Fruit fly (Drosophila melanogaster): ENCODE measurements around the gene CG17660.
A peak's percentile ranks its signal among the peaks of the same experiment; 100 is the strongest.

CG17660 gene

DNA sequence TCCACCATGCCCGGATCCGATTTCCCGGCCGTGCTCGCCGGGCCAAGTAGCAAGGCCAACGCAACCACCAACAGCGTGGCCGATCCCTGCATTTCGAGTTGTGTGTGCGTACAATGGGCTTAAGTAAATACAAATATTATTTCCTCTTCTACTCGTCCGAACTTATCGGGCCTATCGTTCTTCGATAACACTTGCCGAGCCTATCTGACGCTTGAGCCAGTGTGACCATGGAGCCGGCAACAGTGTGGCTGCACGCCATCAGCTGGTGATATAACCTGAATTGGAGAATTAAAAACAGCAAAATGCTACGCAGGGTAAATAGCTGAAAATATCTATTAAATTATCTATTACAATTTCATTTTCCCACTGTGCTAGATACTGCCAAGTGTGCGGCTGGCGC lies at the start of gene CG17660, which contains the start of gene mRpL48:
Gene CG17660, minus strand, starts transcription at position 198 of the 400 bp plus-strand sequence.
Gene mRpL48, plus strand, starts transcription at position 239 of the 400 bp plus-strand sequence.
- no peak for TF ChIP-seq noc (tag; optimal IDR thresholded peaks at IDR 0.05)

DNA sequence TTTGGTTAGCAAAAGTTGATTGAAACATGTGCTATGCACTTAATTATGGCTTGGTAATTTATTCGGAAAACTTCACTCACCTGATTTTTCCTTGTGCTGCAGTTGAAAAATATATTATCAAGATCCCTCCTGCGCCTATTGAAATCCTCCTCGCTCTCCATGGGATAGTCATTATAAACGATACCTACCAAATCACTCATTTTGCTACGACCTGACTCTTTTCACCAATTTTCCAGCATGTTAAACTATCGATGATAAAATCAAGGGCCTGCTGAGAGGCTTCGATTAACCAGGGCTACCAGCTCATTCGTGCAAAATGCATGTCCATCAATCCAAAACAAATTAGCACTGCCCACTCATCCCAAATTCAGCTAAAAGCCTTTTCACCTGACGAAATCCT lies 48.6 kb upstream of the CG17660 start, which contains the start of gene CG17650:
Gene CG17650, minus strand, starts transcription at position 241 of the 400 bp plus-strand sequence.
- no peak for TF ChIP-seq noc (tag; optimal IDR thresholded peaks at IDR 0.05)

DNA sequence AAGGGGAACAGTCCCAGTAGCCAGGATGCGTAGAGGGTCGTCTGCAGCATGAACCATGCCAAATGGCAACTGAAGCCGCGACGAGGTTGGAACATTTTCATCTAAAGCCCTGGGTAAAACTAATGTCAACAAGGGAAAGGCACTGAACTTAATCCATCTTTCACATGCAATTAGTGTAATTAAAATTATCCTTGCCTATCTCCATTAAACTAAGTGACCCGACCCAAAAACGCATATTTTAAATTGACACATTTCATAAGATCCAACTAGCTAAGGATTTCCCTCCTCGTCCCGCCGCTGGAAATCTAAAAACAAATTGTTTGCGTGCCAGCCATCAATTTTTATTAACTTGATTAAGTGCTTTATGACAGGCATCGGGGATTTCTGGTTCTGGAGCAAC lies 46.1 kb upstream of the CG17660 start, which contains the start of gene Gr22f:
Gene Gr22f, minus strand, starts transcription at position 101 of the 400 bp plus-strand sequence.
- no peak for TF ChIP-seq noc (tag; optimal IDR thresholded peaks at IDR 0.05)

DNA sequence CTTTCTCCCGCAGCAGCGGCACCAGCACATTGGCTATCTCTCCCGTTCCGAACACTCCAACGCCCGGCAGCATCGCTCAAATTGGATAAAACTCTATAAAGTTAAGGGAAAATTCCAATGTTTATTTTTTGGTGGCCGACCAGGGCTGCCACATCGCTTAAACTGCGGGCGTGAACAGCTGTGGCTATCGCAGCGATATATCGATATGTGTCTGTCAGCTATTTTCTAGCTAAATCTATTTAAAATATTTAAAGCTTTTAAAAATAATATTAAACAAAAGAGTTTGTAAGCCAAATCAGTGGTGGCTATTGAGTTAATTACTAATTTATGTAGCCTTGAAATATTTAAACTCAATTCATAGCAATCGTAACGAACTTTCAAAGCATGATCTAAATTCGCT lies 41.7 kb upstream of the CG17660 start, which contains the start of the genes CG17712 and CG17648:
Gene CG17712, minus strand, starts transcription at position 170 of the 400 bp plus-strand sequence.
Gene CG17648, plus strand, starts transcription at position 356 of the 400 bp plus-strand sequence.
- TF ChIP-seq noc (tag; optimal IDR thresholded peaks at IDR 0.05) = no peak

DNA sequence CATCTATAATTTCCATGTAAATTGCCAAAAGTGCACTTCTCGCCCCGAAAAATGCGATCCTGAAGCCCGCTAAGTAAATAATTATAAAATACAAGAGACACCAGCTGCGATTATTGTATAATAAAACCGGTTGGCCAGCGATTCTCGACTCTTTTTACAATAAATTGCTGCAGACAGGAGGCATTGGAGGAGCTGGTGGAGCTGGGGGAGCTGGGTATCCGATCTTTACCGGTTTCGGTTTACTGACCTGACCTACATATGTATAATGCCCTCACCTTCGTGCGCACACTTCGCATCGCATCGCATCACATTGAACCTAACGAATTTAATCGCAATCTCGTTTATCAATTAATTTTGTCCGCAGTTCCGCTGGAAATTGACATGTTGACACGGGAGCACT lies 38.2 kb upstream of the CG17660 start:
- TF ChIP-seq noc (tag; optimal IDR thresholded peaks at IDR 0.05) = no peak

DNA sequence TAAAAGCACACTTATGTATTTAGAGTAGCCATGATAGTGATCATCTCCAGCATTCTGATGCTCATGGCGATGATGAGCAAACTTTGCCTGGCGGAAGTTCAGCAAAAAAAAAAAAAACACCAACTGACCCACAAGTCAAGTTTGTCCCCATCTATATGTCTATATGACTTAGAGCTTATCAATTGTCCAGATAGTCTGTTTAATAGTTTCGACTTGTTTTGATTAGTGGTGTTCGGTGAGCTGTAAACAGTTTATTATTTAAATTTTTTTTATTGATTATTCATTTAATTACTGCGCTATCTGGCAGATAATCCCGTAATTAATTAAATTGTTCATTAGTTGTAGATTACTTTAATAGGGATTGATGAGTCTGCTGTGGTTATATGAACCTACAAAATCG lies 33.6 kb upstream of the CG17660 start:
- peak; percentile 54 for TF ChIP-seq noc (tag; optimal IDR thresholded peaks at IDR 0.05)

DNA sequence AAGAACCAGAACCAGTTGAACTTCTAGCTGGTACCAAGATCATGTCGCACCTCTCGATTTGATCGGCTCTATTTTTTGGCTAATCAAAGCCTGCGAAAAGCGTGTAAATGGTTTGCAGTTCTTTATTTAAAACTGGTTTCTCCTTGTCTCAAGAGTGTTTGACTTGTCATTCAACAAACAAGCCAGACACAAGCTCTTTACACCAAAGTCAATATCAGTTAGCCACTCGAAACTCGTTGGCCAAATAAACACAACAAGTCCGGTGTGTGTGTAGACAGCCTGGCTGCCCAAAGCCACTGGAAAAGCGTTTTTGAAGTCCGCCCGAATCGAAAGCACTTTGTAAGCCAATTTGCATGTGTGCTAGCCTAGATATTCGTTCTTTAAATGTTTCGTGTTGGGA lies 29.9 kb upstream of the CG17660 start:
- TF ChIP-seq noc (tag; optimal IDR thresholded peaks at IDR 0.05) = no peak

DNA sequence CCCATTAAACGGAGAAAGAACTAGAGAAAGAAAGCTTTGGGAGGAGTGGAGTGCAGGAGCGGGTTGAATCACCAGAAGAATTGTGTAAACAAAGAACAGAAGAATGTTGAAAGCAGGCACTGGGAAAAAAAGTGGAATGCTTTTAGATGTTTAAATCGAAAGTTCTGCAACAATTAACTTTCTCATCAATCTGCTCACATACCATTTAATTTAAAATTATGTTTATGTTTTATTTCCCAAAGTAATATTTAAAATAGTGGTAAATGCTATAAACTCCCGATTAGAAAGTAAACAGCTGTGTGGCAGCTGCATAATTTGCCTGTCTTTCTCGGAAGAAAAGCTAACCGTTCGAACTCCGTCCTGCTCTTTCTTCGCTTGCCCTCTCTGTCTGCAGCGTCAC lies 27.8 kb upstream of the CG17660 start:
- no peak for TF ChIP-seq noc (tag; optimal IDR thresholded peaks at IDR 0.05)

DNA sequence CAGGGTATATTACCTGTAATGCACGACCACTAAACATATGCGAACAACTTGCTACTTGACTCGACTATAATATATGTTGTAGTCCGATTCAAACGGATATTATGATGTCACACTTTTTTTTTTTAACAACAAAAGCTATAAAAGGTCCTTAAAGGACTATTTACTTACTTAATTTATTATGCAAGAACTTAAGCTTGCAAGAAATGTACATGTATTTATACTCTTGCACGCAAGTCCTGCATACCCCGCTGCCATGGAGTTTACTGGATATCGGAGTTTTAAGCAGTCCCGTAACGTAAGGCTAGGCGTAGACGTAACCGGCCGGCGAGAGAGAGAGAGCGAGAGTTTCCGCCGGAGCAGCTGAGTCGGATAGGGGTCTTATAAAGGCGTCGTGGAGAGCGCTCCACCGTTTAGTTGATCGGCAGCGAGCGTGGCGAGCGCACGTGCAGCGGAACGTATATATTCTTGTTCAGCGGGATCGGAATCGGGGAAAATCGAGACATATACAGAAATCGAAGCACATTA lies 26.9 kb upstream of the CG17660 start:
- peak; percentile 84 for TF ChIP-seq noc (tag; optimal IDR thresholded peaks at IDR 0.05)

DNA sequence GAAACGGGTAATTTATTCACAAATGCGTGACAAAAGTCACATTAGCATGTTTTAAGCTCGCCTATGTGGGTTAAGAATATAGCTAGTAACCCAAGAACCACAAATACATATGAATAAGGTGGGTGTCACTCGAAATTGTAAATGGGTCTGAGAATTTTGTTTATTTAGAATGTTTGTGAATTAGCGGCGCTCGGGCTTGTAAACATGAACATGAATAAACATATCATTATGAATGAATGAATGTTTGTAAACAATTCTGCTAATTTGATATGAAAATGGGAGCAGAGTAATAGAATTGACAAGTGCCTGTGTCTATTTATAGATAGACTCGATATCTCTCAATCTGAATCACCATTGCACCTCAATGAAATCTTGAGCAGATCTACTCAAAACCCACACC lies 24.9 kb upstream of the CG17660 start:
- no peak for TF ChIP-seq noc (tag; optimal IDR thresholded peaks at IDR 0.05)

DNA sequence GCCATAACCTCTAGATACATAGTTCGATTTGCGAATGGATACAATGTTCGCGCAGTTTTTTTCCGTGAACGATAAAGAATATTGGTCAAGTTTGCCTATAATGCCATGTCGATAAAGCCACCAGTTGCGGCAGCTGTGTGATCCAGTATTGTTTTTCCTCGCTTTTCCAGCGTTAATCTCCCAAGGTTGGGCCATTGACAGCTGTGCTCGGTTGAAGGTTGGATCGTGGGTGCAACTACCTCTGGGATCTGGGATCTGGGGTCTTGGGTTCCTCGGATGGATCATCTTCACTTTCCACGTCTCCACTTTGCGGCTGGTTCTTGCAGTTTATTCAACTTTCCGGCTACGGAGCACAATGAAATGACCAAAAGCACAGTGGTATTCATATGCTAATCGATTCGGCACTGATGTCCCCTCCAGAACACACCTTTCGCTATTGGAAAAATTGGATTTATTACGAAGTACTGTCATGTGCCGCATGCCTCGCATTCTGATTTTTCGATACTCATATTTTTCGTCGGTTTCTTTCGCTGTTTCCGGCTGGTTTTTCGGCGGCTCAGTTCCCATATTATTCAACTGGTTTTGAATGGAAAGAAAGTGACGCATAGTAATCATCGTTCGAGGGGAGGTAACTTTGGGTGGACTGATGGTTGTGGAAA lies 23.1 kb upstream of the CG17660 start:
- no peak for TF ChIP-seq noc (tag; optimal IDR thresholded peaks at IDR 0.05)

DNA sequence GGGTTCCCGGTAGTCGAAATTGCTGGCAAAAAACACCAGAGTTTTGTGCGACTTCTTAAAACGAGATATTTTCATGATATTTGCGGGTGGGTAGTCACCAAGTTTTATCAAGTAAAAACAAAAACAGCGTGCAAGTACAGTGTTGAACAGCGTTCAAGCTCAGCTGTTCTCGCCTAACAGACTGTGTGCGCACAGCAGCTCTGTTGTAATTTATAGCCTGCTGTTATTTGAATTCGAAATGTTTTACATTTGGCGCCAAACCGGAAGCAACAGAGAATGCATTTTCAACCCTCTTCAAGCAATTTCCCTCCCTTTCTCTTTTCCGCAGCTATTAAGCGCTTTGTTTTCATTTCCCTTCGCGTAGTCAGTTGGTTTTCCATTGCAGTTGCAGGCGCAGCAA lies 22.0 kb upstream of the CG17660 start, which contains the start of the genes CG17652 and CG17646:
Gene CG17652, minus strand, starts transcription at position 168 of the 400 bp plus-strand sequence.
Gene CG17646, plus strand, starts transcription at position 336 of the 400 bp plus-strand sequence.
- no peak for TF ChIP-seq noc (tag; optimal IDR thresholded peaks at IDR 0.05)

DNA sequence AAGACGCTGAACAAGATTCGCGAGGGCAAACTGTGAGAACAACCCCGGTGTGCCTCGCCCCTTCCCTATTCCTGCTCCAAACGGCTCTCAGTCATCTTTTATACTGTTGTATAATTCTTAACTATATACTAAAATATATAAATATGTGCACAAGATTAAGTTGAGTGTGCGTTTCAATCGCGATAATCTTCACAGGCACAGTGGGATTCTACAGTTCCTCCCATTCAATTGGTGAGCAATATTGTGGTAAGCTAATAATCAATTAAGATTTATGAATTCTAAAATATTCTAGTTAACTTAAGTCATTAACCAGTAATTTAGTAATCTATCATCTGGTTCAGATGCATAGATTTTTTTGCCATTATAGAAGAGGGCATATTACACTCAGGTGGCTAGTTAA lies 20.7 kb upstream of the CG17660 start:
- peak; percentile 80 for TF ChIP-seq noc (tag; optimal IDR thresholded peaks at IDR 0.05)

DNA sequence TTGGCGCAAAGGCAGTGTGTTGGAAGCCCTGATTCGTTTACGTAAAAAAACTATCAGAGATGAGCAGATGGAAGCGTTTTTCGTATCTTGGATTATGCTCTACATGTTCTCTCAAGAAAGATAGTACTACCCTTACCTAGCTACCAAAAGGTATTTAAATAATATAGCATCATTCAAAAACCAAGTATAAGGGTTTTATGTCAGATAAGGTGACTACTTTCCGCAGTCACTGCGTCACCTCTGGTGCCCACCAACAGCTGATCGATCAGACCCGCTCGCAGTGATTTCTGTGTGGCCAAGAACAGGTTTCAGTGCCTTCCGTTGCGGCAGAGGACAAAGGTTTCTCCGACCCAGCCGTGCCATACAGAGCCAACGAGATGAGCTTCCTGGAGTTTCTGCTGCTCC lies 19.4 kb upstream of the CG17660 start, which contains the start of the genes Eno and CG31937:
Gene Eno, minus strand, starts transcription at position 30 of the 405 bp plus-strand sequence.
Gene CG31937, plus strand, starts transcription at position 281 of the 405 bp plus-strand sequence.
- TF ChIP-seq noc (tag; optimal IDR thresholded peaks at IDR 0.05) = peak; percentile 74

DNA sequence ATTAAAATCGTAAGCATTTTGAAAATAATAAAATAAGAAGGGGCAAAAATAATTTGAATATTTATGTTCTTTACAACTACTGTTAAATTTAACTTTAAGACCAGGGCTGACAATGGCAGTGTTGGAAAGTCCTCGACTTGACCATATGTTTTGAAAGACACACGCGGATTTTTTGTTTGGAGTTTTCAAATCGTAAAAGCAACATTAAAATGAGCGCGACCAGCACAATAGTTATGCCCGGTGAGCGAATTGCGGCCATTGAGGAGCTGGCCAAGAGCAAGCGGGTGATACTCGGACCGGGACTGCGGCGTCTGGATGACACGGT lies 18.4 kb upstream of the CG17660 start, which contains the start of gene Rrp40:
Gene Rrp40, plus strand, starts transcription at position 113 of the 325 bp plus-strand sequence.
- TF ChIP-seq noc (tag; optimal IDR thresholded peaks at IDR 0.05) = no peak

DNA sequence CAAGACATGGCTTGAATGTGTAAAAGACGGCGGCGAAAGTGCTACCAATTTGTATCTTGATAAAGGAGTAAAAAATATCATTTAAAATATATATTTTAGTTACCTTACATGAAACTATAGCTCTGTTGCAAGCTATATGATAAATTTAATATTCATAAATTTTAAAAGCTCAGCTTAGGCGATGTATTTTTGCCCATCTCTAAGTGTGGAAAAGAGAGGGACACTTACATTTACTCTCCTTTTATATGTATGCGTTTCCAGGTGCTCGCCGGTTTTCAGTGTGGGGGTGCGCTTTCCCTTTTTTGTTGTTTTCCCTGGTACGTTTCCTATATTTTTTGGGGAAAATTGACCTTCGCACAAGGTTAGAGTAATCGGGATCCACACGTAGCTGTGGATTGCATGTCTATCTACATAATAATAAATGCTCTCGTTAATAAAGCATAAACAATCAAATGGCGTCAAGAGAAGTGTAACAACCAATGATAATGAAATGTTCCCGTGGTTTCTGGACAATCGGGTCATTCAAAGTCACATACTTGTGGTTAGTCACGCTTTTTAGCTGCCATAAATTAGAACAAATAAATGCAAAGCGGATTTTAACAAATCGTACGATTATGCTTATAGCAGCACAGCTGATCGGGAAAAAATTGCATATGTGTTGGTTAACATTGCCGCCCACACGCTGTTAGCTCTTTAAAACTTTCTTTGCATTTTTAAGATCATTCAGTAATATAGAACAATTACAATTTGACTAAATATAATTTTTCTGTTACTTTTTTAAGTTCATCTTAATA lies 17.8 kb upstream of the CG17660 start:
- peak; percentile 100 for TF ChIP-seq noc (tag; optimal IDR thresholded peaks at IDR 0.05)
